Worm (Caenorhabditis elegans): Measurements from ENCODE around the gene ceh-60.

- TF ChIP-seq ets-7 (tag; optimal IDR thresholded peaks at IDR 0.05) = no peak
- TF ChIP-seq hnd-1 (tag; optimal IDR thresholded peaks at IDR 0.05) = no peak
- TF ChIP-seq ama-1 (optimal IDR thresholded peaks at IDR 0.05) = no peak
- TF ChIP-seq pes-1 (GFP tag; IDR thresholded peaks at IDR 0.05) = no peak
Measured at ce11 chrX:6515267-6515666, 14.7 kb downstream of the ceh-60 start.

All from whole organism, early embryonic.